Fruit fly (Drosophila melanogaster): ENCODE data around the gene Ca-alpha1D.

DNA sequence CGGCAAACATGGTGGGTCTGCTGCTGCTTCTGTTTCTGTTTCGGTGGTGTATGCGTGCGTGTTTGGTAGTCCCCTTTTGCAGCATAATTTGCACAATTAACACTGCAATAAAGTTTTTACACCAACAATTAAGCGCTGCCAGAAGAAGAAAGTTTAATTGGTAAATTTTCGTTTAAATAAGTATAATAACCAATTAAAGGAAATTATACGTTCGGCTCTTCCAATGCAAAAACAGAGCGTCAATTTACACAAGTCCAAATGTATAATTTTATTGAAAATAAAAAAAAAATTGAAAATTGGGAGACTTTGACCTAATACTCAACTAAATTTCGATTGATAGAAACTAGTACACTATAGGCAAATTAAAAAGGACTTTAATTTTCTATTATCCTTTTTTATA, 45.5 kb downstream of the Ca-alpha1D start, which contains the start of gene CG31819:
- TF ChIP-seq CG8478 (optimal IDR thresholded peaks at IDR 0.05) (no peak), CTCF (optimal IDR thresholded peaks at IDR 0.05) (no peak)
